Worm (Caenorhabditis elegans) whole organism, L1 larva: Measurements from ENCODE around the gene F49C12.6.

Experiments
- dpl-1 ChIP-seq, 3 experiments: fragments of 150-350 bp in 2 of 3; sonication (generic microtip) in 1 of 3; optimal IDR thresholded peaks; 2 replicates each; lab custom pipeline; 2014 to 2017; ENCODE audit warnings: missing biosample characterization in 3 of 3, missing genetic modification characterization in 3 of 3, missing genetic modification reagents in 3 of 3
- fos-1 ChIP-seq: fragments of 150-350 bp; optimal IDR thresholded peaks from 2 replicates; lab custom pipeline; 2014; ENCODE audit warnings: missing biosample characterization, missing genetic modification characterization
- hlh-17 ChIP-seq: fragments of 200-800 bp; sonication (Bioruptor generic); optimal IDR thresholded peaks from 2 replicates; lab custom pipeline; 2018; ENCODE audit warnings: missing genetic modification characterization, mild to moderate bottlenecking, missing compliant biosample characterization, moderate library complexity, borderline replicate concordance
- hpl-2 ChIP-seq: fragments of 150-350 bp; optimal IDR thresholded peaks from 2 replicates; lab custom pipeline; 2014; ENCODE audit warnings: missing biosample characterization, missing genetic modification reagents, missing genetic modification characterization
- mdl-1 ChIP-seq, 2 experiments: fragments of 150-350 bp; optimal IDR thresholded peaks; 2 replicates each; lab custom pipeline; 2014 to 2017; ENCODE audit warnings: missing biosample characterization in 2 of 2, missing genetic modification characterization in 2 of 2, inconsistent platforms in 1 of 2
- nhr-28 ChIP-seq: fragments of 150-350 bp; optimal IDR thresholded peaks from 2 replicates; lab custom pipeline; 2014; ENCODE audit warnings: missing biosample characterization, missing genetic modification characterization
- nhr-90 ChIP-seq: sonication (generic microtip); optimal IDR thresholded peaks from 2 replicates; lab custom pipeline; 2016; ENCODE audit warnings: mild to moderate bottlenecking, missing genetic modification characterization, missing compliant biosample characterization; ENCODE audit not compliant: poor library complexity
- pag-3 ChIP-seq: sonication (generic microtip); optimal IDR thresholded peaks from 2 replicates; lab custom pipeline; 2017; ENCODE audit warnings: missing genetic modification characterization, mild to moderate bottlenecking, missing compliant biosample characterization, antibody characterized with exemption, borderline replicate concordance; ENCODE audit not compliant: insufficient read depth
- snpc-4 ChIP-seq: fragments of 150-350 bp; optimal IDR thresholded peaks from 2 replicates; lab custom pipeline; 2014; ENCODE audit warnings: missing biosample characterization, missing genetic modification characterization
- sox-4 ChIP-seq: sonication (generic microtip); optimal IDR thresholded peaks from 2 replicates; lab custom pipeline; 2016; ENCODE audit warnings: missing genetic modification characterization, missing compliant biosample characterization
- sup-37 ChIP-seq: fragments of 200-800 bp; sonication (Bioruptor generic); optimal IDR thresholded peaks from 2 replicates; lab custom pipeline; 2018; ENCODE audit warnings: mild to moderate bottlenecking, missing genetic modification characterization, missing compliant biosample characterization
- tbx-2 ChIP-seq: sonication (generic microtip); optimal IDR thresholded peaks from 2 replicates; lab custom pipeline; 2016; ENCODE audit warnings: missing genetic modification characterization, missing compliant biosample characterization
- tlp-1 ChIP-seq: fragments of 150-350 bp; optimal IDR thresholded peaks from 2 replicates; lab custom pipeline; 2014; ENCODE audit warnings: missing biosample characterization, missing genetic modification characterization
- ztf-11 ChIP-seq, 2 experiments: sonication (generic microtip); optimal IDR thresholded peaks; 2 replicates each; lab custom pipeline; 2016 to 2017; ENCODE audit warnings: missing genetic modification characterization in 2 of 2, missing biosample characterization in 1 of 2, missing compliant biosample characterization in 1 of 2

- TF ChIP-seq nhr-28 (no peak), dpl-1 (GFP tag; optimal IDR thresholded peaks at IDR 0.05; lab: Kevin White, UChicago) (no peak), tbx-2 (tag; lab: Kevin White, UChicago) (no peak), tlp-1 (tag; lab: Kevin White, UChicago) (no peak), fos-1 (tag; lab: Kevin White, UChicago) (no peak), nhr-90 (tag; lab: Kevin White, UChicago) (no peak), hpl-2 (no peak), pag-3 (tag; lab: Kevin White, UChicago) (no peak), snpc-4 (tag; lab: Kevin White, UChicago) (no peak), sox-4 (no peak), ztf-11 (tag; optimal IDR thresholded peaks at IDR 0.05; lab: Kevin White, UChicago) (no peak), sup-37 (GFP tag; lab: Kevin White, UChicago) (no peak), mdl-1 (tag; optimal IDR thresholded peaks at IDR 0.05; lab: Kevin White, UChicago) (no peak), hlh-17 (GFP tag; lab: Kevin White, UChicago) (no peak)
Measured at ce11 chrIV:9289635-9290034, 19.2 kb downstream of the F49C12.6 start.
